Worm (Caenorhabditis elegans) whole organism, L4 larva: ENCODE measurements around the gene doxa-1.

ENCODE experiments used
- F10B5.3 ChIP-seq: sonication (generic microtip); optimal IDR thresholded peaks from 2 replicates; lab custom pipeline; 2016; ENCODE audit warnings: mild to moderate bottlenecking, missing genetic modification characterization, missing compliant biosample characterization
- F26F4.8 ChIP-seq: fragments of 200-800 bp; sonication (Bioruptor generic); conservative IDR thresholded peaks from 2 replicates; pipeline ENCODE4 v1.3.6; 2022; ENCODE audit warnings: missing genetic modification characterization, missing compliant biosample characterization
- F37D6.2 ChIP-seq: sonication (generic microtip); optimal IDR thresholded peaks from 2 replicates; lab custom pipeline; 2016; ENCODE audit warnings: mild to moderate bottlenecking, missing genetic modification characterization, missing compliant biosample characterization
- F49E8.2 ChIP-seq: sonication (generic microtip); optimal IDR thresholded peaks from 2 replicates; lab custom pipeline; 2016; ENCODE audit warnings: missing compliant biosample characterization, mild to moderate bottlenecking, missing genetic modification characterization, borderline replicate concordance
- R02D3.7 ChIP-seq: fragments of 150-350 bp; sonication (generic microtip); optimal IDR thresholded peaks from 3 replicates; lab custom pipeline; 2014; ENCODE audit warnings: missing biosample characterization, missing genetic modification characterization
- T20F7.1 ChIP-seq: fragments of 200-800 bp; sonication (Bioruptor generic); optimal IDR thresholded peaks from 2 replicates; lab custom pipeline; 2018; ENCODE audit warnings: mild to moderate bottlenecking, missing genetic modification characterization, missing compliant biosample characterization
- Y105C5A.15 ChIP-seq: fragments of 200-800 bp; sonication (Bioruptor generic); IDR thresholded peaks from 2 replicates; pipeline ENCODE4 v1.3.6; 2022; ENCODE audit warnings: missing genetic modification characterization, missing compliant biosample characterization
- ZK337.2 ChIP-seq: fragments of 200-800 bp; sonication (Bioruptor generic); IDR thresholded peaks from 2 replicates; pipeline ENCODE4 v1.3.6; 2022; ENCODE audit warnings: missing genetic modification reagents, missing genetic modification characterization, missing compliant biosample characterization
- ZK546.5 ChIP-seq, 2 experiments: sonication (generic microtip); optimal IDR thresholded peaks; 2 replicates each; lab custom pipeline; 2017; ENCODE audit warnings: missing biosample characterization in 2 of 2, missing genetic modification characterization in 2 of 2
- aha-1 ChIP-seq: fragments of 150-350 bp; peaks from one replicate; lab custom pipeline; 2014; ENCODE audit warnings: missing biosample characterization, missing genetic modification characterization
- attf-4 ChIP-seq: sonication (generic microtip); optimal IDR thresholded peaks from 3 replicates; lab custom pipeline; 2017; ENCODE audit warnings: missing biosample characterization, missing genetic modification characterization
- ceh-20 ChIP-seq: fragments of 200-800 bp; sonication (Bioruptor generic); IDR thresholded peaks from 2 replicates; pipeline ENCODE4 v1.3.6; 2022; ENCODE audit warnings: missing genetic modification reagents, missing genetic modification characterization, missing compliant biosample characterization
- ceh-32 ChIP-seq: sonication (generic microtip); optimal IDR thresholded peaks from 2 replicates; lab custom pipeline; 2016; ENCODE audit warnings: mild to moderate bottlenecking, missing genetic modification characterization, missing compliant biosample characterization; ENCODE audit not compliant: poor library complexity
- cey-2 ChIP-seq: sonication (generic microtip); optimal IDR thresholded peaks from 3 replicates; lab custom pipeline; 2017; ENCODE audit warnings: missing genetic modification characterization, mild to moderate bottlenecking, missing compliant biosample characterization, antibody characterized with exemption, borderline replicate concordance; ENCODE audit not compliant: insufficient read depth
- dmd-6 ChIP-seq: fragments of 200-800 bp; sonication (Bioruptor generic); IDR thresholded peaks from 2 replicates; pipeline ENCODE4 v1.3.6; 2022; ENCODE audit warnings: missing genetic modification reagents, missing genetic modification characterization, missing compliant biosample characterization
- dmd-8 ChIP-seq: fragments of 200-800 bp; sonication (Bioruptor generic); IDR thresholded peaks from 2 replicates; pipeline ENCODE4 v1.3.6; 2022; ENCODE audit warnings: missing genetic modification characterization, missing compliant biosample characterization
- dmd-9 ChIP-seq: fragments of 200-800 bp; sonication (Bioruptor generic); IDR thresholded peaks from 2 replicates; pipeline ENCODE4 v1.3.6; 2022; ENCODE audit warnings: missing genetic modification reagents, missing genetic modification characterization, missing compliant biosample characterization
- duxl-1 ChIP-seq: sonication (generic microtip); optimal IDR thresholded peaks from 2 replicates; lab custom pipeline; 2016; ENCODE audit warnings: mild to moderate bottlenecking, missing genetic modification characterization, moderate library complexity, missing compliant biosample characterization; ENCODE audit not compliant: poor library complexity
- egl-43 ChIP-seq: fragments of 200-800 bp; sonication (Bioruptor generic); IDR thresholded peaks from 2 replicates; pipeline ENCODE4 v1.3.6; 2022; ENCODE audit warnings: missing genetic modification reagents, missing genetic modification characterization, missing compliant biosample characterization
- hif-1 ChIP-seq, 2 experiments: sonication (generic microtip); optimal IDR thresholded peaks; 2 replicates each; lab custom pipeline; 2016 to 2017; ENCODE audit warnings: missing compliant biosample characterization in 2 of 2, missing genetic modification characterization in 2 of 2, missing genetic modification reagents in 2 of 2, missing genotype in 2 of 2, mild to moderate bottlenecking in 1 of 2
- hlh-11 ChIP-seq: fragments of 200-800 bp; sonication (Bioruptor generic); optimal IDR thresholded peaks from 2 replicates; lab custom pipeline; 2018; ENCODE audit warnings: mild to moderate bottlenecking, missing genetic modification characterization, missing compliant biosample characterization
- hlh-30 ChIP-seq: sonication (generic microtip); optimal IDR thresholded peaks from 2 replicates; lab custom pipeline; 2017; ENCODE audit warnings: antibody characterized with exemption, mild to moderate bottlenecking, missing genetic modification characterization, missing compliant biosample characterization; ENCODE audit not compliant: insufficient read depth
- lin-13 ChIP-seq: fragments of 150-350 bp; optimal IDR thresholded peaks from 2 replicates; lab custom pipeline; 2014; ENCODE audit warnings: missing biosample characterization, missing genetic modification reagents, missing genetic modification characterization
- lin-38 ChIP-seq: fragments of 200-800 bp; sonication (Bioruptor generic); IDR thresholded peaks from 2 replicates; pipeline ENCODE4 v1.3.6; 2022; ENCODE audit warnings: missing genetic modification reagents, missing genetic modification characterization, missing compliant biosample characterization
- lir-3 ChIP-seq: sonication (generic microtip); optimal IDR thresholded peaks from 2 replicates; lab custom pipeline; 2016; ENCODE audit warnings: mild to moderate bottlenecking, missing genetic modification characterization, missing compliant biosample characterization
- madf-5 ChIP-seq, 2 experiments: fragments of 200-800 bp; sonication (Bioruptor generic); IDR thresholded peaks; 2 replicates each; pipeline ENCODE4 v1.3.6; 2022; ENCODE audit warnings: missing compliant biosample characterization in 2 of 2, missing genetic modification characterization in 2 of 2
- mdt-29 ChIP-seq: fragments of 200-800 bp; sonication (Bioruptor generic); IDR thresholded peaks from 2 replicates; pipeline ENCODE4 v1.3.6; 2022; ENCODE audit warnings: missing genetic modification reagents, missing genetic modification characterization, missing compliant biosample characterization
- mes-2 ChIP-seq: sonication (generic microtip); optimal IDR thresholded peaks from 2 replicates; lab custom pipeline; 2016; ENCODE audit warnings: missing genotype, mild to moderate bottlenecking, missing genetic modification characterization, missing compliant biosample characterization; ENCODE audit not compliant: poor library complexity, severe bottlenecking
- mxl-2 ChIP-seq: fragments of 200-800 bp; sonication (Bioruptor generic); conservative IDR thresholded peaks from 2 replicates; pipeline ENCODE4 v1.3.6; 2022; ENCODE audit warnings: missing genetic modification reagents, missing genetic modification characterization, missing compliant biosample characterization
- nhr-111 ChIP-seq: fragments of 200-800 bp; sonication (Bioruptor generic); optimal IDR thresholded peaks from 2 replicates; lab custom pipeline; 2018; ENCODE audit warnings: mild to moderate bottlenecking, missing genetic modification characterization, missing compliant biosample characterization
- php-3 ChIP-seq: fragments of 200-800 bp; sonication (Bioruptor generic); IDR thresholded peaks from 2 replicates; pipeline ENCODE4 v1.3.6; 2022; ENCODE audit warnings: missing genetic modification reagents, missing genetic modification characterization, missing compliant biosample characterization
- rbr-2 ChIP-seq: sonication (generic microtip); optimal IDR thresholded peaks from 2 replicates; lab custom pipeline; 2016; ENCODE audit warnings: missing genotype, missing genetic modification characterization, missing compliant biosample characterization
- sdz-12 ChIP-seq: fragments of 200-800 bp; sonication (Bioruptor generic); optimal IDR thresholded peaks from 2 replicates; lab custom pipeline; 2018; ENCODE audit warnings: mild to moderate bottlenecking, missing genetic modification characterization, missing compliant biosample characterization
- set-16 ChIP-seq: fragments of 200-800 bp; sonication (Bioruptor generic); IDR thresholded peaks from 2 replicates; pipeline ENCODE4 v1.3.6; 2022; ENCODE audit warnings: missing genetic modification reagents, missing genetic modification characterization, missing compliant biosample characterization
- skn-1 ChIP-seq: fragments of 150-350 bp; optimal IDR thresholded peaks from 2 replicates; lab custom pipeline; 2014; ENCODE audit warnings: missing biosample characterization, missing genetic modification characterization
- tag-97 ChIP-seq: fragments of 200-800 bp; sonication (Bioruptor generic); IDR thresholded peaks from 2 replicates; pipeline ENCODE4 v1.3.6; 2022; ENCODE audit warnings: missing genetic modification characterization, missing compliant biosample characterization
- unc-130 ChIP-seq: sonication (generic microtip); optimal IDR thresholded peaks from 2 replicates; lab custom pipeline; 2016; ENCODE audit warnings: missing genetic modification reagents, missing genetic modification characterization, missing compliant biosample characterization
- vab-7 ChIP-seq: fragments of 200-800 bp; sonication (Bioruptor generic); IDR thresholded peaks from 2 replicates; pipeline ENCODE4 v1.3.6; 2022; ENCODE audit warnings: missing genetic modification reagents, missing genetic modification characterization, missing compliant biosample characterization
- zip-2 ChIP-seq: fragments of 150-350 bp; optimal IDR thresholded peaks from 2 replicates; lab custom pipeline; 2014; ENCODE audit warnings: missing biosample characterization, missing genetic modification characterization

doxa-1 gene

ce11 chrIII:8556836-8557385 is 24.0 kb upstream of the doxa-1 start, which contains the start of gene C02D5.2 (continued):
- TF ChIP-seq sdz-12 (GFP tag; lab: Kevin White, UChicago) (no peak), duxl-1 (tag; lab: Kevin White, UChicago) (no peak), zip-2 (tag; lab: Kevin White, UChicago) (no peak)

ce11 chrIII:8560398-8560797 is 20.5 kb upstream of the doxa-1 start:
- TF ChIP-seq mxl-2 (GFP tag; lab: Robert Waterston, UW), result no peak
- TF ChIP-seq dmd-8 (GFP tag; lab: Robert Waterston, UW), result no peak
- TF ChIP-seq mes-2 (tag; lab: Kevin White, UChicago), result no peak
- TF ChIP-seq R02D3.7 (tag; lab: Kevin White, UChicago), result no peak
- TF ChIP-seq F10B5.3, result no peak
- TF ChIP-seq tag-97, result no peak
- TF ChIP-seq skn-1 (tag; lab: Kevin White, UChicago), result no peak
- no peak for TF ChIP-seq F26F4.8 (GFP tag; lab: Robert Waterston, UW)
- no peak for TF ChIP-seq ZK546.5 (tag; optimal IDR thresholded peaks at IDR 0.05; lab: Kevin White, UChicago)
- no peak for TF ChIP-seq aha-1 (tag; lab: Kevin White, UChicago)
- TF ChIP-seq attf-4 (tag; lab: Kevin White, UChicago), result no peak

ce11 chrIII:8560836-8561235 is 20.1 kb upstream of the doxa-1 start, which contains the start of gene acdh-6:
TSS of gene acdh-6 (plus strand) at chrIII:8561136.
- TF ChIP-seq hlh-11 (tag; lab: Kevin White, UChicago) (no peak), madf-5 (GFP tag; IDR thresholded peaks at IDR 0.05; lab: Robert Waterston, UW) (no peak), vab-7 (no peak)

ce11 chrIII:8564372-8564771 is 16.5 kb upstream of the doxa-1 start:
- TF ChIP-seq egl-43 (GFP tag; lab: Robert Waterston, UW) (no peak), hif-1 (tag; optimal IDR thresholded peaks at IDR 0.05; lab: Kevin White, UChicago) (no peak), dmd-9 (GFP tag; lab: Robert Waterston, UW) (no peak), ceh-32 (no peak), php-3 (GFP tag; lab: Robert Waterston, UW) (no peak), T20F7.1 (GFP tag; lab: Kevin White, UChicago) (no peak)

- TF ChIP-seq R02D3.7 (tag; lab: Kevin White, UChicago), result no peak
- peak; percentile 83; the same call in 1 of the 2 replicates for TF ChIP-seq set-16
- TF ChIP-seq, all 104 proteins: peak for 1
These were observed 10.6 kb upstream of the doxa-1 start for ce11 chrIII:8570289-8570688.

- TF ChIP-seq F37D6.2 (tag; lab: Kevin White, UChicago), result no peak
- no peak for TF ChIP-seq unc-130 (GFP tag; lab: Kevin White, UChicago)
- no peak for TF ChIP-seq hlh-30 (tag; lab: Kevin White, UChicago)
- no peak for TF ChIP-seq F49E8.2 (tag; lab: Kevin White, UChicago)
- no peak for TF ChIP-seq mdt-29 (GFP tag; lab: Robert Waterston, UW)
- no peak for TF ChIP-seq rbr-2 (tag; lab: Kevin White, UChicago)
- TF ChIP-seq nhr-111, result no peak
- TF ChIP-seq ZK337.2 (GFP tag; lab: Robert Waterston, UW), result 0 out of 2 replicates have a peak, but pooled peaks have one; percentile 18
- TF ChIP-seq lin-38 (GFP tag; lab: Robert Waterston, UW), result no peak
- TF ChIP-seq hlh-11 (tag; lab: Kevin White, UChicago), result peak; percentile 13
- no peak for TF ChIP-seq lin-13
- TF ChIP-seq dmd-6 (GFP tag; lab: Robert Waterston, UW), result no peak
- no peak for TF ChIP-seq dmd-9 (GFP tag; lab: Robert Waterston, UW)
- no peak for TF ChIP-seq ceh-20 (GFP tag; lab: Robert Waterston, UW)
- TF ChIP-seq sdz-12 (GFP tag; lab: Kevin White, UChicago), result no peak
- TF ChIP-seq cey-2 (tag; lab: Kevin White, UChicago), result no peak
- no peak for TF ChIP-seq lir-3 (tag; lab: Kevin White, UChicago)
- no peak for TF ChIP-seq Y105C5A.15 (GFP tag; lab: Robert Waterston, UW)
These were observed 9.1 kb upstream of the doxa-1 start for ce11 chrIII:8571845-8572244.
